Worm (Caenorhabditis elegans) whole organism, mixed stage, embryonic: Measurements from ENCODE around the gene F49H6.12.

ENCODE experiments used
- ceh-39 ChIP-seq: fragments of 150-350 bp; optimal IDR thresholded peaks from 2 replicates; lab custom pipeline; 2014; ENCODE audit warnings: missing biosample characterization, missing genetic modification characterization
- elt-3 ChIP-seq: fragments of 150-350 bp; optimal IDR thresholded peaks from 2 replicates; lab custom pipeline; 2014; ENCODE audit warnings: missing biosample characterization, missing genetic modification characterization
- flh-1 ChIP-seq: fragments of 200-800 bp; sonication (Bioruptor generic); optimal IDR thresholded peaks from 2 replicates; lab custom pipeline; 2018; ENCODE audit warnings: mild to moderate bottlenecking, missing genetic modification characterization, moderate library complexity, missing compliant biosample characterization
- nhr-237 ChIP-seq: fragments of 150-350 bp; optimal IDR thresholded peaks from 2 replicates; lab custom pipeline; 2014; ENCODE audit warnings: missing biosample characterization, missing genetic modification characterization
- unc-62 ChIP-seq: fragments of 150-350 bp; optimal IDR thresholded peaks from 2 replicates; lab custom pipeline; 2014; ENCODE audit warnings: missing biosample characterization, missing genetic modification reagents, missing genetic modification characterization
- ztf-11 ChIP-seq: fragments of 150-350 bp; optimal IDR thresholded peaks from 2 replicates; lab custom pipeline; 2014; ENCODE audit warnings: missing biosample characterization, missing genetic modification characterization

ce11 chrV:17059987-17060386, 38.7 kb upstream of the F49H6.12 start, which contains the start of gene sri-66:
- TF ChIP-seq unc-62 (GFP tag; lab: Kevin White, UChicago) (no peak), ceh-39 (tag; lab: Kevin White, UChicago) (no peak), nhr-237 (no peak), elt-3 (tag; lab: Kevin White, UChicago) (no peak), flh-1 (GFP tag; lab: Kevin White, UChicago) (no peak), ztf-11 (tag; lab: Kevin White, UChicago) (no peak)
